Worm (Caenorhabditis elegans) whole organism, L4 larva: ENCODE measurements around the gene lips-10.

Source experiments
- F37D6.2 ChIP-seq: sonication (generic microtip); optimal IDR thresholded peaks from 2 replicates; lab custom pipeline; 2016; ENCODE audit warnings: mild to moderate bottlenecking, missing genetic modification characterization, missing compliant biosample characterization
- F49E8.2 ChIP-seq: sonication (generic microtip); optimal IDR thresholded peaks from 2 replicates; lab custom pipeline; 2016; ENCODE audit warnings: missing compliant biosample characterization, mild to moderate bottlenecking, missing genetic modification characterization, borderline replicate concordance
- R02D3.7 ChIP-seq: fragments of 150-350 bp; sonication (generic microtip); optimal IDR thresholded peaks from 3 replicates; lab custom pipeline; 2014; ENCODE audit warnings: missing biosample characterization, missing genetic modification characterization
- Y105C5A.15 ChIP-seq: fragments of 200-800 bp; sonication (Bioruptor generic); IDR thresholded peaks from 2 replicates; pipeline ENCODE4 v1.3.6; 2022; ENCODE audit warnings: missing genetic modification characterization, missing compliant biosample characterization
- Y48G9A.11 ChIP-seq: fragments of 200-800 bp; sonication (Bioruptor generic); IDR thresholded peaks from 2 replicates; pipeline ENCODE4 v1.3.6; 2022; ENCODE audit warnings: missing genetic modification reagents, missing genetic modification characterization, missing compliant biosample characterization
- Y5F2A.4 ChIP-seq: fragments of 200-800 bp; sonication (Bioruptor generic); optimal IDR thresholded peaks from 2 replicates; lab custom pipeline; 2018; ENCODE audit warnings: mild to moderate bottlenecking, missing genetic modification characterization, missing compliant biosample characterization
- ceh-44 ChIP-seq: fragments of 200-800 bp; sonication (Bioruptor generic); IDR thresholded peaks from 2 replicates; pipeline ENCODE4 v1.3.6; 2022; ENCODE audit warnings: missing genetic modification reagents, missing genetic modification characterization, missing compliant biosample characterization
- ceh-82 ChIP-seq: sonication (generic microtip); optimal IDR thresholded peaks from 2 replicates; lab custom pipeline; 2017; ENCODE audit warnings: missing biosample characterization, missing genetic modification characterization
- daf-12 ChIP-seq: fragments of 150-350 bp; optimal IDR thresholded peaks from 2 replicates; lab custom pipeline; 2014; ENCODE audit warnings: missing biosample characterization, missing genetic modification reagents, missing genetic modification characterization
- dmd-6 ChIP-seq: fragments of 200-800 bp; sonication (Bioruptor generic); IDR thresholded peaks from 2 replicates; pipeline ENCODE4 v1.3.6; 2022; ENCODE audit warnings: missing genetic modification reagents, missing genetic modification characterization, missing compliant biosample characterization
- dmd-9 ChIP-seq: fragments of 200-800 bp; sonication (Bioruptor generic); IDR thresholded peaks from 2 replicates; pipeline ENCODE4 v1.3.6; 2022; ENCODE audit warnings: missing genetic modification reagents, missing genetic modification characterization, missing compliant biosample characterization
- dpl-1 ChIP-seq: fragments of 150-350 bp; optimal IDR thresholded peaks from 2 replicates; lab custom pipeline; 2014; ENCODE audit warnings: missing biosample characterization, missing genetic modification reagents, missing genetic modification characterization
- dve-1 ChIP-seq: sonication (generic microtip); optimal IDR thresholded peaks from 2 replicates; lab custom pipeline; 2017; ENCODE audit warnings: antibody characterized with exemption, mild to moderate bottlenecking, missing genetic modification characterization, missing compliant biosample characterization; ENCODE audit not compliant: insufficient read depth
- egl-43 ChIP-seq: fragments of 200-800 bp; sonication (Bioruptor generic); IDR thresholded peaks from 2 replicates; pipeline ENCODE4 v1.3.6; 2022; ENCODE audit warnings: missing genetic modification reagents, missing genetic modification characterization, missing compliant biosample characterization
- fkh-10 ChIP-seq: fragments of 150-350 bp; optimal IDR thresholded peaks from 2 replicates; lab custom pipeline; 2014; ENCODE audit warnings: missing biosample characterization, missing genetic modification reagents, missing genetic modification characterization
- hif-1 ChIP-seq, 2 experiments: sonication (generic microtip); optimal IDR thresholded peaks; 2 replicates each; lab custom pipeline; 2016 to 2017; ENCODE audit warnings: missing compliant biosample characterization in 2 of 2, missing genetic modification characterization in 2 of 2, missing genetic modification reagents in 2 of 2, missing genotype in 2 of 2, mild to moderate bottlenecking in 1 of 2
- lin-15B ChIP-seq: fragments of 150-350 bp; sonication (generic microtip); optimal IDR thresholded peaks from 3 replicates; lab custom pipeline; 2014; ENCODE audit warnings: missing biosample characterization, missing genetic modification characterization
- lin-38 ChIP-seq: fragments of 200-800 bp; sonication (Bioruptor generic); IDR thresholded peaks from 2 replicates; pipeline ENCODE4 v1.3.6; 2022; ENCODE audit warnings: missing genetic modification reagents, missing genetic modification characterization, missing compliant biosample characterization
- lin-39 ChIP-seq: fragments of 150-350 bp; optimal IDR thresholded peaks from 2 replicates; lab custom pipeline; 2014; ENCODE audit warnings: missing biosample characterization, missing genetic modification reagents, missing genetic modification characterization
- mes-2 ChIP-seq: sonication (generic microtip); optimal IDR thresholded peaks from 2 replicates; lab custom pipeline; 2016; ENCODE audit warnings: missing genotype, mild to moderate bottlenecking, missing genetic modification characterization, missing compliant biosample characterization; ENCODE audit not compliant: poor library complexity, severe bottlenecking
- nhr-102 ChIP-seq: sonication (generic microtip); optimal IDR thresholded peaks from 2 replicates; lab custom pipeline; 2016; ENCODE audit warnings: mild to moderate bottlenecking, missing genetic modification characterization, moderate library complexity, missing compliant biosample characterization
- nhr-111 ChIP-seq: fragments of 200-800 bp; sonication (Bioruptor generic); optimal IDR thresholded peaks from 2 replicates; lab custom pipeline; 2018; ENCODE audit warnings: mild to moderate bottlenecking, missing genetic modification characterization, missing compliant biosample characterization
- nhr-28 ChIP-seq: fragments of 150-350 bp; optimal IDR thresholded peaks from 2 replicates; lab custom pipeline; 2014; ENCODE audit warnings: missing biosample characterization, missing genetic modification characterization
- nhr-41 ChIP-seq: fragments of 200-800 bp; sonication (Bioruptor generic); IDR thresholded peaks from 2 replicates; pipeline ENCODE4 v1.3.6; 2022; ENCODE audit warnings: missing genetic modification reagents, missing genetic modification characterization, missing compliant biosample characterization
- nhr-77 ChIP-seq: fragments of 150-350 bp; optimal IDR thresholded peaks from 2 replicates; lab custom pipeline; 2014; ENCODE audit warnings: missing biosample characterization, missing genetic modification characterization
- php-3 ChIP-seq: fragments of 200-800 bp; sonication (Bioruptor generic); IDR thresholded peaks from 2 replicates; pipeline ENCODE4 v1.3.6; 2022; ENCODE audit warnings: missing genetic modification reagents, missing genetic modification characterization, missing compliant biosample characterization
- pqm-1 ChIP-seq: sonication (generic microtip); optimal IDR thresholded peaks from 2 replicates; lab custom pipeline; 2017; ENCODE audit warnings: missing biosample characterization, missing genetic modification characterization
- snpc-1.2 ChIP-seq: fragments of 200-800 bp; sonication (Bioruptor generic); IDR thresholded peaks from 2 replicates; pipeline ENCODE4 v1.3.6; 2022; ENCODE audit warnings: missing genetic modification reagents, missing genetic modification characterization, missing compliant biosample characterization
- snpc-4 ChIP-seq: fragments of 150-350 bp; optimal IDR thresholded peaks from 2 replicates; lab custom pipeline; 2014; ENCODE audit warnings: missing biosample characterization, missing genetic modification characterization
- tag-97 ChIP-seq: fragments of 200-800 bp; sonication (Bioruptor generic); IDR thresholded peaks from 2 replicates; pipeline ENCODE4 v1.3.6; 2022; ENCODE audit warnings: missing genetic modification characterization, missing compliant biosample characterization
- unc-39 ChIP-seq: sonication (generic microtip); optimal IDR thresholded peaks from 2 replicates; lab custom pipeline; 2017; ENCODE audit warnings: missing biosample characterization, missing genetic modification characterization
- zfp-2 ChIP-seq: sonication (generic microtip); optimal IDR thresholded peaks from 2 replicates; lab custom pipeline; 2016; ENCODE audit warnings: mild to moderate bottlenecking, missing genetic modification characterization, missing compliant biosample characterization
- ztf-7 ChIP-seq: fragments of 150-350 bp; optimal IDR thresholded peaks from 2 replicates; lab custom pipeline; 2014; ENCODE audit warnings: missing biosample characterization, missing genetic modification characterization

lips-10 gene

DNA sequence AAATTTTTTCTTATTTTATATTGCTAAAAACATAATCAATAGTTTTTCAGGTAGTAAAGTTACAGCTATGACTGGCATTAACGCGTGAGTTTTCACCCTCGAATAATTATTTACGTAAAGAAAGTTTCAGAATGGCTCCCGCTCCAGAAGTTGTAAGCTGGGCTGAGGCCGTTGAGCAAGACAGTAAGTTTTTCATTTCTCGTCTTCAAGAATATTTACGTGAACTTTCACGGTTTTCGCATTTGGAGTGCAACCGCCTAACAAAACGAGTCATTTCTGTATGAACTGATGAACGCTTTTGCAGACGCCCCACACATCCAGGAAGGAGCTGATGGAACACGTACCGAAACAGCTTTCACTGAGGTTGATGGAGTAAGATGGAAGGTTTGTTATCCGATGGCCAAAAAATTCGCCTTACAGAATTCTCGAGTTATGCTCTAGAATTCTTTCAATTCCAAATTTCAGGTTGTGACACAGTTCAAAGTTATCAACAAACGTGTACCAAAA is 3.8 kb downstream of the lips-10 start, which contains the start of gene eif-3.G:
Gene eif-3.G, plus strand, starts transcription at position 51 of the 507 bp plus-strand sequence.
- 0 out of 2 replicates have a peak, but pooled peaks have one; percentile 10 for TF ChIP-seq snpc-1.2 (GFP tag; lab: Robert Waterston, UW)
- no peak for TF ChIP-seq lin-39 (tag; lab: Kevin White, UChicago)
- no peak for TF ChIP-seq nhr-111 (GFP tag; lab: Kevin White, UChicago)

- peak; percentile 38; the same call in 1 of the 2 replicates for TF ChIP-seq lin-38 (GFP tag; lab: Robert Waterston, UW)
- TF ChIP-seq F49E8.2 (tag; lab: Kevin White, UChicago): peak; percentile 16
- TF ChIP-seq dve-1 (tag; lab: Kevin White, UChicago): no peak
Observed at ce11 chrII:8444007-8444406, 5.0 kb downstream of the lips-10 start, which contains the start of gene evl-20. evl-20 (plus strand) TSS chrII:8444307.

- TF ChIP-seq ztf-7 (tag; lab: Kevin White, UChicago) (no peak), nhr-41 (no peak), Y5F2A.4 (GFP tag; lab: Kevin White, UChicago) (no peak), F49E8.2 (tag; lab: Kevin White, UChicago) (no peak), Y105C5A.15 (GFP tag; lab: Robert Waterston, UW) (no peak), F37D6.2 (no peak), zfp-2 (tag; lab: Kevin White, UChicago) (no peak), nhr-111 (GFP tag; lab: Kevin White, UChicago) (no peak)
Observed at ce11 chrII:8446731-8447130, 7.8 kb downstream of the lips-10 start, which contains the start of gene cut-3. cut-3 (minus strand) TSS chrII:8446831.

- no peak for TF ChIP-seq daf-12 (tag; lab: Kevin White, UChicago)
- no peak for TF ChIP-seq Y48G9A.11 (GFP tag; lab: Robert Waterston, UW)
- TF ChIP-seq hif-1 (tag; optimal IDR thresholded peaks at IDR 0.05; lab: Kevin White, UChicago): peak in 1 of 2 experiments; percentile 48
- TF ChIP-seq nhr-77: no peak
- no peak for TF ChIP-seq php-3 (GFP tag; lab: Robert Waterston, UW)
- no peak for TF ChIP-seq Y105C5A.15 (GFP tag; lab: Robert Waterston, UW)
- TF ChIP-seq dpl-1 (GFP tag; lab: Kevin White, UChicago): no peak
- no peak for TF ChIP-seq mes-2 (tag; lab: Kevin White, UChicago)
- TF ChIP-seq unc-39 (tag; lab: Kevin White, UChicago): no peak
- no peak for TF ChIP-seq lin-15B
- no peak for TF ChIP-seq nhr-102 (tag; lab: Kevin White, UChicago)
- TF ChIP-seq dmd-9: no peak
- TF ChIP-seq ceh-82 (tag; lab: Kevin White, UChicago): no peak
- TF ChIP-seq fkh-10: no peak
- no peak for TF ChIP-seq egl-43 (GFP tag; lab: Robert Waterston, UW)
- TF ChIP-seq dmd-6 (GFP tag; lab: Robert Waterston, UW): peak; percentile 34; the same call in 1 of the 2 replicates
- peak; percentile 64 for TF ChIP-seq nhr-28
- TF ChIP-seq tag-97: no peak
- TF ChIP-seq ceh-44 (GFP tag; lab: Robert Waterston, UW): no peak
- no peak for TF ChIP-seq Y5F2A.4 (GFP tag; lab: Kevin White, UChicago)
- TF ChIP-seq R02D3.7: no peak
- no peak for TF ChIP-seq dve-1 (tag; lab: Kevin White, UChicago)
- no peak for TF ChIP-seq snpc-4 (tag; lab: Kevin White, UChicago)
- peak; percentile 27 for TF ChIP-seq pqm-1 (tag; lab: Kevin White, UChicago)
Observed at ce11 chrII:8449660-8450118, 10.7 kb downstream of the lips-10 start, which contains the start of gene F22B5.4. F22B5.4 (plus strand) TSS chrII:8449710.
